Fruit fly (Drosophila melanogaster) whole organism, embryonic: ENCODE data around the gene Pig1.

Experiments
- CG10147 ChIP-seq: fragments of 200-800 bp; sonication (Bioruptor generic); optimal IDR thresholded peaks from 2 replicates; lab custom pipeline; 2019; ENCODE audit warnings: missing biosample characterization, mild to moderate bottlenecking, missing genetic modification characterization, moderate library complexity
- CG10462 ChIP-seq: fragments of 200-800 bp; sonication (Bioruptor generic); optimal IDR thresholded peaks from 2 replicates; lab custom pipeline; 2016; ENCODE audit warnings: missing biosample characterization, missing genetic modification characterization
- CG12071 ChIP-seq: fragments of 200-800 bp; sonication (Bioruptor generic); optimal IDR thresholded peaks from 3 replicates; lab custom pipeline; 2018; ENCODE audit warnings: missing biosample characterization, mild to moderate bottlenecking, missing genetic modification characterization
- CG18011 ChIP-seq: fragments of 200-800 bp; sonication (Bioruptor generic); optimal IDR thresholded peaks from 2 replicates; lab custom pipeline; 2017; ENCODE audit warnings: missing biosample characterization, missing genetic modification characterization, mild to moderate bottlenecking, moderate library complexity, missing genotype
- CG3065 ChIP-seq: fragments of 200-800 bp; sonication (Bioruptor generic); optimal IDR thresholded peaks from 2 replicates; lab custom pipeline; 2016; ENCODE audit warnings: missing biosample characterization, missing genetic modification characterization
- CG43689 ChIP-seq: fragments of 200-800 bp; sonication (Bioruptor generic); IDR thresholded peaks from 2 replicates; pipeline ENCODE4 v1.3.6; 2022; ENCODE audit warnings: missing biosample characterization, missing genetic modification characterization
- CG7928 ChIP-seq: fragments of 200-800 bp; sonication (Bioruptor generic); optimal IDR thresholded peaks from 2 replicates; lab custom pipeline; 2017; ENCODE audit warnings: missing biosample characterization, mild to moderate bottlenecking, missing genetic modification characterization
- D ChIP-seq, 2 experiments: fragments of 200-800 bp in 1 of 2; fragments of >200 bp in 1 of 2; sonication (Bioruptor generic) in 1 of 2; optimal IDR thresholded peaks; 2 replicates in 1 of 2; 3 replicates in 1 of 2; lab custom pipeline; 2017; ENCODE audit warnings: mild to moderate bottlenecking in 1 of 2, missing biosample characterization in 1 of 2, missing genetic modification characterization in 1 of 2, missing genetic modification reagents in 1 of 2
- Lhr ChIP-seq: fragments of 200-800 bp; sonication (Bioruptor generic); optimal IDR thresholded peaks from 3 replicates; lab custom pipeline; 2017; ENCODE audit warnings: mild to moderate bottlenecking, missing biosample characterization, missing genetic modification reagents, missing genetic modification characterization
- Neu2 ChIP-seq: fragments of 200-800 bp; sonication (Bioruptor generic); optimal IDR thresholded peaks from 3 replicates; lab custom pipeline; 2016; ENCODE audit warnings: missing biosample characterization, missing genetic modification characterization, borderline replicate concordance
- Sry-β ChIP-seq: fragments of 200-800 bp; sonication (Bioruptor generic); optimal IDR thresholded peaks from 2 replicates; lab custom pipeline; 2018; ENCODE audit warnings: missing biosample characterization, mild to moderate bottlenecking, missing genetic modification characterization, moderate library complexity
- ro ChIP-seq: fragments of 200-800 bp; sonication (Bioruptor generic); IDR thresholded peaks from 2 replicates; pipeline ENCODE4 v1.3.6; 2022; ENCODE audit warnings: missing biosample characterization, missing genetic modification characterization
- ssp ChIP-seq: fragments of 200-800 bp; sonication (Bioruptor generic); IDR thresholded peaks from 2 replicates; pipeline ENCODE4 v1.3.6; 2022; ENCODE audit warnings: missing biosample characterization, missing genetic modification characterization

Gene Pig1

dm6 chrX:3205887-3206794, 42.9 kb downstream of the Pig1 start (continued):
- TF ChIP-seq CG43689 (GFP tag; lab: Robert Waterston, UW), result peak; percentile 53
- peak; percentile 32 for TF ChIP-seq CG18011 (GFP tag; lab: Kevin White, UChicago)
- TF ChIP-seq D (optimal IDR thresholded peaks at IDR 0.05; lab: Kevin White, UChicago), result no peak
- no peak for TF ChIP-seq D (GFP tag; optimal IDR thresholded peaks at IDR 0.05; lab: Kevin White, UChicago)
- no peak for TF ChIP-seq CG10462 (GFP tag; lab: Kevin White, UChicago)
- TF ChIP-seq Sry-β (GFP tag; lab: Kevin White, UChicago), result no peak
- peak; percentile 48 for TF ChIP-seq CG10147
- TF ChIP-seq ssp (GFP tag; lab: Robert Waterston, UW), result no peak; the same call in none of the 2 replicates
- TF ChIP-seq ro, result 0 out of 2 replicates have a peak, but pooled peaks have one; percentile 50
- no peak for TF ChIP-seq Neu2 (GFP tag; lab: Kevin White, UChicago)
- no peak for TF ChIP-seq Lhr (GFP tag; lab: Kevin White, UChicago)
- peak; percentile 60 for TF ChIP-seq CG12071 (GFP tag; lab: Kevin White, UChicago)
- no peak for TF ChIP-seq CG7928 (GFP tag; lab: Kevin White, UChicago)
- TF ChIP-seq CG3065 (GFP tag; lab: Kevin White, UChicago), result no peak
- TF ChIP-seq, all 482 proteins: peak for 310
